Worm (Caenorhabditis elegans) whole organism, L3 larva: Measurements from ENCODE around the gene C32C4.3.

Experiments used
- R02D3.7 ChIP-seq: fragments of 150-350 bp; optimal IDR thresholded peaks from 2 replicates; lab custom pipeline; 2014; ENCODE audit warnings: missing biosample characterization, missing genetic modification characterization
- ama-1 ChIP-seq: fragments of 150-350 bp; optimal IDR thresholded peaks from 2 replicates; lab custom pipeline; 2018
- ceh-28 ChIP-seq: fragments of 150-350 bp; optimal IDR thresholded peaks from 2 replicates; lab custom pipeline; 2014; ENCODE audit warnings: missing biosample characterization, missing genetic modification reagents, missing genetic modification characterization
- ceh-82 ChIP-seq: fragments of 150-350 bp; optimal IDR thresholded peaks from 2 replicates; lab custom pipeline; 2014; ENCODE audit warnings: missing biosample characterization, missing genetic modification characterization
- egl-27 ChIP-seq: sonication (generic microtip); optimal IDR thresholded peaks from 4 replicates; lab custom pipeline; 2017; ENCODE audit warnings: missing biosample characterization, missing genetic modification reagents, missing genetic modification characterization
- egl-5 ChIP-seq: fragments of 150-350 bp; optimal IDR thresholded peaks from 2 replicates; lab custom pipeline; 2017; ENCODE audit warnings: missing biosample characterization, missing genetic modification reagents, missing genetic modification characterization, inconsistent platforms
- elt-1 ChIP-seq: fragments of 150-350 bp; optimal IDR thresholded peaks from 2 replicates; lab custom pipeline; 2014; ENCODE audit warnings: missing biosample characterization, missing genetic modification characterization
- elt-2 ChIP-seq: sonication (generic microtip); optimal IDR thresholded peaks from 2 replicates; lab custom pipeline; 2016; ENCODE audit warnings: missing genetic modification reagents, mild to moderate bottlenecking, missing genetic modification characterization, missing compliant biosample characterization
- fkh-10 ChIP-seq: sonication (generic microtip); optimal IDR thresholded peaks from 2 replicates; lab custom pipeline; 2017; ENCODE audit warnings: missing biosample characterization, missing genetic modification reagents, missing genetic modification characterization
- hmg-11 ChIP-seq: sonication (generic microtip); optimal IDR thresholded peaks from 2 replicates; lab custom pipeline; 2016; ENCODE audit warnings: missing genetic modification characterization, missing compliant biosample characterization
- jun-1 ChIP-seq: fragments of 150-350 bp; optimal IDR thresholded peaks from 2 replicates; lab custom pipeline; 2014; ENCODE audit warnings: missing biosample characterization, missing genetic modification reagents, missing genetic modification characterization
- lin-39 ChIP-seq: fragments of 150-350 bp; optimal IDR thresholded peaks from 2 replicates; lab custom pipeline; 2018; ENCODE audit warnings: missing biosample characterization, missing genetic modification reagents, missing genetic modification characterization
- mdl-1 ChIP-seq: fragments of 150-350 bp; optimal IDR thresholded peaks from 2 replicates; lab custom pipeline; 2014; ENCODE audit warnings: missing biosample characterization, missing genetic modification characterization
- mml-1 ChIP-seq: fragments of 150-350 bp; sonication (generic microtip); optimal IDR thresholded peaks from 3 replicates; lab custom pipeline; 2014; ENCODE audit warnings: missing biosample characterization, missing genetic modification characterization
- nfya-1 ChIP-seq: sonication (generic microtip); optimal IDR thresholded peaks from 2 replicates; lab custom pipeline; 2017; ENCODE audit warnings: missing genetic modification characterization, mild to moderate bottlenecking, missing compliant biosample characterization, antibody characterized with exemption, moderate library complexity; ENCODE audit not compliant: insufficient read depth
- nhr-23 ChIP-seq: fragments of 150-350 bp; optimal IDR thresholded peaks from 2 replicates; lab custom pipeline; 2014; ENCODE audit warnings: missing biosample characterization, missing genetic modification reagents, missing genetic modification characterization
- nhr-237 ChIP-seq: fragments of 150-350 bp; optimal IDR thresholded peaks from 2 replicates; lab custom pipeline; 2014; ENCODE audit warnings: missing biosample characterization, missing genetic modification characterization
- nhr-43 ChIP-seq: sonication (generic microtip); optimal IDR thresholded peaks from 2 replicates; lab custom pipeline; 2016; ENCODE audit warnings: mild to moderate bottlenecking, missing genetic modification characterization, missing compliant biosample characterization; ENCODE audit not compliant: poor library complexity, severe bottlenecking
- nhr-76 ChIP-seq: fragments of 150-350 bp; sonication (generic microtip); optimal IDR thresholded peaks from 5 replicates; lab custom pipeline; 2014; ENCODE audit warnings: missing biosample characterization, missing genetic modification characterization
- pha-4 ChIP-seq: fragments of 150-350 bp; optimal IDR thresholded peaks from 2 replicates; lab custom pipeline; 2014; ENCODE audit warnings: missing biosample characterization, missing genetic modification reagents, missing genetic modification characterization
- sea-2 ChIP-seq: fragments of 150-350 bp; sonication (generic microtip); optimal IDR thresholded peaks from 4 replicates; lab custom pipeline; 2014; ENCODE audit warnings: missing biosample characterization, missing genetic modification reagents, missing genetic modification characterization
- ztf-11 ChIP-seq: fragments of 150-350 bp; optimal IDR thresholded peaks from 2 replicates; lab custom pipeline; 2014; ENCODE audit warnings: missing biosample characterization, missing genetic modification characterization
- ztf-4 ChIP-seq: fragments of 150-350 bp; optimal IDR thresholded peaks from 2 replicates; lab custom pipeline; 2014; ENCODE audit warnings: missing biosample characterization, missing genetic modification characterization

C32C4.3 gene

ce11 chrV:10691313-10691712, 44.4 kb upstream of the C32C4.3 start:
- TF ChIP-seq elt-1 (tag; lab: Kevin White, UChicago) (no peak), pha-4 (peak; percentile 68)

- TF ChIP-seq sea-2 (GFP tag; lab: Kevin White, UChicago) (no peak), nhr-237 (tag; lab: Kevin White, UChicago) (no peak), ceh-82 (tag; lab: Kevin White, UChicago) (no peak), pha-4 (peak; percentile 64)
These were observed 40.7 kb upstream of the C32C4.3 start, which contains the start of gene F29F11.20 for ce11 chrV:10687601-10688000. TSS of gene F29F11.20 (plus strand) at chrV:10687901.

ce11 chrV:10684748-10685147, 37.8 kb upstream of the C32C4.3 start:
- no peak for TF ChIP-seq mml-1 (tag; lab: Kevin White, UChicago)
- no peak for TF ChIP-seq egl-5 (tag; lab: Kevin White, UChicago)
- TF ChIP-seq fkh-10 (GFP tag; lab: Kevin White, UChicago): peak; percentile 49

- TF ChIP-seq hmg-11 (tag; lab: Kevin White, UChicago) (peak; percentile 23), ama-1 (lab: Kevin White, UChicago) (no peak)
These were observed 36.5 kb upstream of the C32C4.3 start for ce11 chrV:10683458-10683857.

- no peak for TF ChIP-seq nhr-76
- peak; percentile 9 for TF ChIP-seq lin-39 (tag; lab: Kevin White, UChicago)
- TF ChIP-seq, all 47 proteins: peak for 1
These were observed 35.2 kb upstream of the C32C4.3 start, which contains the start of gene gsp-1 for ce11 chrV:10682122-10682521. TSS of gene gsp-1 (plus strand) at chrV:10682422.

- TF ChIP-seq ztf-4 (tag; lab: Kevin White, UChicago): no peak
- TF ChIP-seq nhr-43 (tag; lab: Kevin White, UChicago): peak; percentile 53
- peak; percentile 75 for TF ChIP-seq elt-2 (tag; lab: Kevin White, UChicago)
- TF ChIP-seq nhr-23 (tag; lab: Kevin White, UChicago): peak; percentile 57
- no peak for TF ChIP-seq ztf-11 (tag; lab: Kevin White, UChicago)
- TF ChIP-seq pha-4: peak; percentile 7
- peak; percentile 58 for TF ChIP-seq ama-1 (lab: Kevin White, UChicago)
- peak; percentile 46 for TF ChIP-seq ceh-28 (tag; lab: Kevin White, UChicago)
- peak; percentile 54 for TF ChIP-seq jun-1 (tag; lab: Kevin White, UChicago)
- no peak for TF ChIP-seq R02D3.7 (tag; lab: Kevin White, UChicago)
- TF ChIP-seq mdl-1 (tag; lab: Kevin White, UChicago): peak; percentile 67
- peak; percentile 59 for TF ChIP-seq hmg-11 (tag; lab: Kevin White, UChicago)
- TF ChIP-seq, all 47 proteins: peak for 9
These were observed 34.4 kb upstream of the C32C4.3 start for ce11 chrV:10681117-10681959.

- TF ChIP-seq nfya-1 (tag; lab: Kevin White, UChicago) (peak; percentile 18), egl-5 (tag; lab: Kevin White, UChicago) (no peak)
These were observed 33.2 kb upstream of the C32C4.3 start for ce11 chrV:10679990-10680602.

- peak; percentile 59 for TF ChIP-seq nhr-23 (tag; lab: Kevin White, UChicago)
- no peak for TF ChIP-seq egl-27 (tag; lab: Kevin White, UChicago)
These were observed 32.1 kb upstream of the C32C4.3 start for ce11 chrV:10679080-10679479.
